Fruit fly (Drosophila melanogaster) whole organism, prepupa: ENCODE data around the gene CG11267.

Experiments
- Blimp-1 ChIP-seq: fragments of 200-800 bp; sonication (Bioruptor generic); optimal IDR thresholded peaks from 3 replicates; lab custom pipeline; 2017; ENCODE audit warnings: missing biosample characterization, missing genetic modification characterization, mild to moderate bottlenecking, moderate library complexity, missing genetic modification reagents
- CG10631 ChIP-seq: fragments of 200-800 bp; sonication (Bioruptor generic); optimal IDR thresholded peaks from 2 replicates; lab custom pipeline; 2016; ENCODE audit warnings: missing biosample characterization, missing genetic modification characterization
- CG15336 ChIP-seq: fragments of 200-800 bp; sonication (Bioruptor generic); IDR thresholded peaks from 2 replicates; pipeline ENCODE4 v1.3.6; 2022; ENCODE audit warnings: missing biosample characterization, missing genetic modification characterization
- CG1621 ChIP-seq: fragments of 200-800 bp; sonication (Bioruptor generic); optimal IDR thresholded peaks from 3 replicates; lab custom pipeline; 2018; ENCODE audit warnings: missing biosample characterization, mild to moderate bottlenecking, missing genetic modification characterization
- CG16779 ChIP-seq: fragments of 200-800 bp; sonication (Bioruptor generic); optimal IDR thresholded peaks from 3 replicates; lab custom pipeline; 2017; ENCODE audit warnings: missing biosample characterization, mild to moderate bottlenecking, missing genetic modification characterization
- CG3032 ChIP-seq: fragments of 200-800 bp; optimal IDR thresholded peaks from 2 replicates; lab custom pipeline; 2019; ENCODE audit warnings: missing biosample characterization, mild to moderate bottlenecking, missing genetic modification characterization, moderate library complexity
- CG31627 ChIP-seq: fragments of 200-800 bp; sonication (Bioruptor generic); optimal IDR thresholded peaks from 3 replicates; lab custom pipeline; 2016; ENCODE audit warnings: missing biosample characterization, missing genetic modification characterization
- CG32006 ChIP-seq: fragments of 200-800 bp; sonication (Bioruptor generic); optimal IDR thresholded peaks from 3 replicates; lab custom pipeline; 2017; ENCODE audit warnings: missing biosample characterization, mild to moderate bottlenecking, missing genetic modification characterization
- CG34406 ChIP-seq: fragments of 200-800 bp; sonication (Bioruptor generic); optimal IDR thresholded peaks from 3 replicates; lab custom pipeline; 2016; ENCODE audit warnings: missing biosample characterization, missing genetic modification characterization
- CG3919 ChIP-seq: fragments of 200-800 bp; sonication (Bioruptor generic); optimal IDR thresholded peaks from 3 replicates; lab custom pipeline; 2016; ENCODE audit warnings: missing biosample characterization, missing genetic modification characterization
- CG6163 ChIP-seq: fragments of 200-800 bp; sonication (Bioruptor generic); IDR thresholded peaks from 3 replicates; pipeline ENCODE4 v1.3.6; 2022; ENCODE audit warnings: missing biosample characterization, missing genetic modification characterization
- CG6792 ChIP-seq: fragments of 200-800 bp; sonication (Bioruptor generic); optimal IDR thresholded peaks from 3 replicates; lab custom pipeline; 2016; ENCODE audit warnings: missing biosample characterization, missing genetic modification characterization
- CG6808 ChIP-seq: fragments of 200-800 bp; sonication (Bioruptor generic); optimal IDR thresholded peaks from 3 replicates; lab custom pipeline; 2017; ENCODE audit warnings: missing biosample characterization, missing genetic modification characterization, mild to moderate bottlenecking, moderate library complexity, missing genetic modification reagents
- CG7368 ChIP-seq: fragments of 200-800 bp; sonication (Bioruptor generic); optimal IDR thresholded peaks from 3 replicates; lab custom pipeline; 2016; ENCODE audit warnings: missing biosample characterization, missing genetic modification characterization
- CG8119 ChIP-seq: fragments of 200-800 bp; sonication (Bioruptor generic); IDR thresholded peaks from 3 replicates; pipeline ENCODE4 v1.3.6; 2022; ENCODE audit warnings: missing biosample characterization, missing genetic modification characterization
- CG8319 ChIP-seq: fragments of 200-800 bp; sonication (Bioruptor generic); optimal IDR thresholded peaks from 3 replicates; lab custom pipeline; 2016; ENCODE audit warnings: missing biosample characterization, missing genetic modification characterization
- Eip75B ChIP-seq: fragments of 200-800 bp; sonication (Bioruptor generic); optimal IDR thresholded peaks from 3 replicates; lab custom pipeline; 2016; ENCODE audit warnings: missing biosample characterization, missing genetic modification characterization
- Eip78C ChIP-seq: fragments of 200-800 bp; sonication (Bioruptor generic); peaks from one replicate; lab custom pipeline; 2016; ENCODE audit warnings: missing biosample characterization, missing genetic modification characterization
- Eip93F ChIP-seq: fragments of 200-800 bp; sonication (Bioruptor generic); optimal IDR thresholded peaks from 2 replicates; lab custom pipeline; 2016; ENCODE audit warnings: missing biosample characterization, mild to moderate bottlenecking, missing genetic modification characterization
- Ets21C ChIP-seq: fragments of 200-800 bp; sonication (Bioruptor generic); optimal IDR thresholded peaks from 3 replicates; lab custom pipeline; 2016; ENCODE audit warnings: missing biosample characterization, missing genetic modification characterization
- Ets96B ChIP-seq: fragments of 200-800 bp; optimal IDR thresholded peaks from 2 replicates; lab custom pipeline; 2019; ENCODE audit warnings: missing biosample characterization, mild to moderate bottlenecking, missing genetic modification characterization, moderate library complexity
- Gug ChIP-seq: fragments of 200-800 bp; sonication (Bioruptor generic); IDR thresholded peaks from 2 replicates; pipeline ENCODE4 v1.3.6; 2022; ENCODE audit warnings: missing biosample characterization, missing genetic modification characterization
- Hr38 ChIP-seq: sonication (Bioruptor generic); optimal IDR thresholded peaks from 2 replicates; lab custom pipeline; 2016; ENCODE audit warnings: missing biosample characterization, missing genetic modification characterization
- Hr39 ChIP-seq: fragments of 200-800 bp; sonication (Bioruptor generic); optimal IDR thresholded peaks from 2 replicates; lab custom pipeline; 2016; ENCODE audit warnings: missing biosample characterization, missing genetic modification characterization
- Hr4 ChIP-seq: fragments of 200-800 bp; sonication (Bioruptor generic); optimal IDR thresholded peaks from 3 replicates; lab custom pipeline; 2016; ENCODE audit warnings: missing biosample characterization, missing genetic modification characterization
- Lpt ChIP-seq: fragments of 200-800 bp; sonication (Bioruptor generic); optimal IDR thresholded peaks from 3 replicates; lab custom pipeline; 2016; ENCODE audit warnings: missing biosample characterization, missing genetic modification characterization
- Met ChIP-seq: fragments of 200-800 bp; sonication (Bioruptor generic); optimal IDR thresholded peaks from 3 replicates; lab custom pipeline; 2016; ENCODE audit warnings: missing biosample characterization, missing genetic modification characterization
- OdsH ChIP-seq: fragments of 200-800 bp; sonication (Bioruptor generic); optimal IDR thresholded peaks from 3 replicates; lab custom pipeline; 2016; ENCODE audit warnings: missing biosample characterization, missing genetic modification characterization
- Sox102F ChIP-seq: fragments of 200-800 bp; sonication (Bioruptor generic); optimal IDR thresholded peaks from 2 replicates; lab custom pipeline; 2016; ENCODE audit warnings: missing biosample characterization, mild to moderate bottlenecking, missing genetic modification characterization
- Sox15 ChIP-seq: fragments of 200-800 bp; sonication (Bioruptor generic); optimal IDR thresholded peaks from 3 replicates; lab custom pipeline; 2016; ENCODE audit warnings: missing biosample characterization, missing genetic modification characterization
- achi ChIP-seq: fragments of 200-800 bp; sonication (Bioruptor generic); optimal IDR thresholded peaks from 3 replicates; lab custom pipeline; 2016; ENCODE audit warnings: missing biosample characterization, missing genetic modification characterization
- acj6 ChIP-seq: fragments of 200-800 bp; sonication (Bioruptor generic); optimal IDR thresholded peaks from 3 replicates; lab custom pipeline; 2016; ENCODE audit warnings: missing biosample characterization, missing genetic modification characterization
- cyc ChIP-seq: fragments of 200-800 bp; sonication (Bioruptor generic); optimal IDR thresholded peaks from 3 replicates; lab custom pipeline; 2016; ENCODE audit warnings: missing biosample characterization, missing genetic modification characterization
- dac ChIP-seq: fragments of 200-800 bp; sonication (Bioruptor generic); optimal IDR thresholded peaks from 2 replicates; lab custom pipeline; 2017; ENCODE audit warnings: missing biosample characterization, mild to moderate bottlenecking, missing genetic modification characterization
- dsx ChIP-seq: fragments of 200-800 bp; optimal IDR thresholded peaks from 3 replicates; lab custom pipeline; 2019; ENCODE audit warnings: missing biosample characterization, mild to moderate bottlenecking, missing genetic modification characterization, moderate library complexity; ENCODE audit not compliant: poor library complexity, severe bottlenecking
- eg ChIP-seq: fragments of 200-800 bp; sonication (Bioruptor generic); IDR thresholded peaks from 3 replicates; pipeline ENCODE4 v1.3.6; 2022; ENCODE audit warnings: missing biosample characterization, missing genetic modification characterization
- esn ChIP-seq: fragments of 200-800 bp; sonication (Bioruptor generic); optimal IDR thresholded peaks from 2 replicates; lab custom pipeline; 2016; ENCODE audit warnings: missing biosample characterization, mild to moderate bottlenecking, missing genetic modification characterization, moderate library complexity
- fd59A ChIP-seq: fragments of 200-800 bp; sonication (Bioruptor generic); optimal IDR thresholded peaks from 2 replicates; lab custom pipeline; 2017; ENCODE audit warnings: missing biosample characterization, mild to moderate bottlenecking, missing genetic modification characterization, missing genetic modification reagents
- fd85E ChIP-seq: fragments of 200-800 bp; sonication (Bioruptor generic); optimal IDR thresholded peaks from 3 replicates; lab custom pipeline; 2016; ENCODE audit warnings: missing biosample characterization, missing genetic modification characterization
- fkh ChIP-seq: fragments of 200-800 bp; sonication (Bioruptor generic); optimal IDR thresholded peaks from 3 replicates; lab custom pipeline; 2017; ENCODE audit warnings: missing biosample characterization, mild to moderate bottlenecking, missing genetic modification characterization, moderate library complexity
- lz ChIP-seq: fragments of 200-800 bp; sonication (Bioruptor generic); optimal IDR thresholded peaks from 3 replicates; lab custom pipeline; 2016; ENCODE audit warnings: missing biosample characterization, missing genetic modification characterization
- net ChIP-seq: fragments of 200-800 bp; sonication (Bioruptor generic); optimal IDR thresholded peaks from 3 replicates; lab custom pipeline; 2016; ENCODE audit warnings: missing biosample characterization, missing genetic modification characterization
- pdm3 ChIP-seq: fragments of 200-800 bp; sonication (Bioruptor generic); optimal IDR thresholded peaks from 3 replicates; lab custom pipeline; 2016; ENCODE audit warnings: missing biosample characterization, missing genetic modification characterization
- spab ChIP-seq: fragments of 200-800 bp; sonication (Bioruptor generic); optimal IDR thresholded peaks from 2 replicates; lab custom pipeline; 2017; ENCODE audit warnings: missing biosample characterization, mild to moderate bottlenecking, missing genetic modification characterization, missing genetic modification reagents
- ss ChIP-seq, 2 experiments: fragments of 200-800 bp; sonication (Bioruptor generic); optimal IDR thresholded peaks; 2 replicates in 1 of 2; 3 replicates in 1 of 2; lab custom pipeline; 2017 to 2018; ENCODE audit warnings: mild to moderate bottlenecking in 2 of 2, missing biosample characterization in 2 of 2, missing genetic modification characterization in 2 of 2, moderate library complexity in 1 of 2
- svp ChIP-seq: fragments of 200-800 bp; sonication (Bioruptor generic); peaks from one replicate; lab custom pipeline; 2016; ENCODE audit warnings: missing biosample characterization, missing genetic modification characterization
- topi ChIP-seq: fragments of 200-800 bp; sonication (Bioruptor generic); optimal IDR thresholded peaks from 3 replicates; lab custom pipeline; 2016; ENCODE audit warnings: missing biosample characterization, missing genetic modification characterization

The CG11267 gene

DNA sequence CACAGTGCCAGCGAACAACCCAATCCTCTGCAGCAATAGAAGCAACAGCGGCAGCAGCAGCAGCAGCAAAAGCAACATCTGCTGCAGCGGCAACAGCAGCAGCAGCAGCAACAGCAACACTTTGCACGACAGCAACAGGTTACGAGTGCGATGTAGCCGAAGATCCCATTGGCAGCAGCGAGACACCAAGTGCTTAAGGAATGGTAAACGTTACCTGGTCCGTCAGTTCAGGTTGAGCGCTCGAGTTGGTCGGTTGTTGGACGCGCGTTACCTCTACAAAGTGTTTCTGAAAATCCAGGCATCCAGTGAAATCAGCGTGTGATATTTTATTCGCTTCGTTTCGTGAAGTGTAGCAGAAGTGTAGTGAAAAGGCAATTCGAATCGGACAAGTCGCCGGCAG is 12.9 kb downstream of the CG11267 start, which contains the start of gene CG17672:
CG17672 (plus strand) TSS at position 223 of the 400 bp plus-strand sequence.
- TF ChIP-seq CG31627 (GFP tag; lab: Kevin White, UChicago) (no peak), CG8119 (GFP tag; lab: Robert Waterston, UW) (peak; percentile 29; the same call in 1 of the 3 replicates), Sox102F (GFP tag; lab: Kevin White, UChicago) (peak; percentile 17), achi (GFP tag; lab: Kevin White, UChicago) (no peak), Blimp-1 (GFP tag; lab: Kevin White, UChicago) (no peak), acj6 (no peak), Lpt (GFP tag; lab: Kevin White, UChicago) (peak; percentile 2), CG6808 (GFP tag; lab: Kevin White, UChicago) (no peak), dsx (GFP tag; lab: Kevin White, UChicago) (peak; percentile 42), CG6792 (no peak), lz (GFP tag; lab: Kevin White, UChicago) (no peak), Sox15 (GFP tag; lab: Kevin White, UChicago) (no peak), Eip75B (GFP tag; lab: Kevin White, UChicago) (peak; percentile 6), ss (GFP tag; optimal IDR thresholded peaks at IDR 0.05; lab: Kevin White, UChicago) (peak in 1 of 2 experiments; percentile 40), Eip78C (GFP tag; lab: Kevin White, UChicago) (peak; percentile 49), Hr38 (GFP tag; lab: Kevin White, UChicago) (no peak), fd85E (GFP tag; lab: Kevin White, UChicago) (no peak), CG6163 (GFP tag; lab: Robert Waterston, UW) (peak; percentile 54; the same call in 1 of the 3 replicates), topi (GFP tag; lab: Kevin White, UChicago) (peak; percentile 6), CG7368 (no peak), Hr39 (no peak), CG1621 (tag; lab: Kevin White, UChicago) (peak; percentile 60), CG32006 (GFP tag; lab: Kevin White, UChicago) (no peak), Gug (GFP tag; lab: Robert Waterston, UW) (no peak), CG3919 (GFP tag; lab: Kevin White, UChicago) (peak; percentile 79), CG16779 (peak; percentile 9), CG10631 (no peak), Met (peak; percentile 22), fkh (GFP tag; lab: Kevin White, UChicago) (no peak), CG8319 (no peak), dac (GFP tag; lab: Kevin White, UChicago) (no peak), esn (no peak), net (GFP tag; lab: Kevin White, UChicago) (peak; percentile 2), eg (GFP tag; lab: Robert Waterston, UW) (0 out of 3 replicates have a peak, but pooled peaks have one; percentile 59), CG15336 (GFP tag; lab: Robert Waterston, UW) (peak; percentile 61; the same call in 1 of the 2 replicates), spab (GFP tag; lab: Kevin White, UChicago) (no peak), Eip93F (GFP tag; lab: Kevin White, UChicago) (no peak), svp (GFP tag; lab: Kevin White, UChicago) (no peak), Ets96B (tag; lab: Kevin White, UChicago) (no peak)

DNA sequence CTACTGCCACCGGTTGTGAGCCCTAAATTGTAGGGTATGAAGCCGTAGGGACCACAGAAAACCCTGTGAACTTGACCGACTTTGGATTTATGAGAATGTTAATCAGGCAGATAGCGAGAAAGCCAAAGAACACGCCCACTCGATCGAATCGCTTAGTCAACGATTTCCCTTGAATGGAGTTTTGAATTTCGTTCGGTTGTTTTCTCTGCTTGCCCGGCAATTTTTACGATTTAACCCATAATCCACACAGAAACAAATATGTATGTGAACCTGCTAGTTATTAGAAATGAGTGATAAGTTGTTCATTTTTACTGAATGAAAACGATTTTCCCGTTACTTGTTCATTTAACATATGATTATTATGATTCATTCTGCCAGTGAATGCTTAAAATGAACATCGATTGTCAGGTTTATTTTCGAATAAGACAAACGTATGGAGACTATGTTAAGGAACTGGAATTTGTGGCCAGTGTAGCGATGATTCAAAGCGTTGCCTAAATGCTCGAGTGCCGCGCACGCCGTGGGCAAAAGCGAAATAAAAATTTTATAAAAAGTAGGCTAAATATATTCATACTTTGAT is 14.3 kb downstream of the CG11267 start:
- TF ChIP-seq CG31627 (GFP tag; lab: Kevin White, UChicago) (peak; percentile 1), CG6163 (GFP tag; lab: Robert Waterston, UW) (no peak), CG16779 (no peak), Ets96B (tag; lab: Kevin White, UChicago) (peak; percentile 22), CG10631 (no peak), OdsH (GFP tag; lab: Kevin White, UChicago) (no peak), Hr4 (GFP tag; lab: Kevin White, UChicago) (peak; percentile 2), fd59A (GFP tag; lab: Kevin White, UChicago) (no peak), Met (peak; percentile 9), CG3032 (tag; lab: Kevin White, UChicago) (no peak), Eip75B (GFP tag; lab: Kevin White, UChicago) (no peak), dsx (GFP tag; lab: Kevin White, UChicago) (peak; percentile 7), cyc (no peak), ss (GFP tag; optimal IDR thresholded peaks at IDR 0.05; lab: Kevin White, UChicago) (no peak), CG34406 (GFP tag; lab: Kevin White, UChicago) (peak; percentile 20), svp (GFP tag; lab: Kevin White, UChicago) (peak; percentile 54), Eip78C (GFP tag; lab: Kevin White, UChicago) (peak; percentile 84), Hr38 (GFP tag; lab: Kevin White, UChicago) (no peak), Ets21C (GFP tag; lab: Kevin White, UChicago) (no peak), Eip93F (GFP tag; lab: Kevin White, UChicago) (no peak), acj6 (peak; percentile 11), pdm3 (peak; percentile 23), CG7368 (no peak), CG32006 (GFP tag; lab: Kevin White, UChicago) (peak; percentile 6), topi (GFP tag; lab: Kevin White, UChicago) (peak; percentile 29)
